Fruit fly (Drosophila melanogaster) Kc167 (cell line): ENCODE measurements around the gene SclA.

Experiments used
- Myc ChIP-seq: fragments of >200 bp; optimal IDR thresholded peaks from 2 replicates; lab custom pipeline; 2017; ENCODE audit warnings: missing external identifiers
- Sin3A ChIP-seq: fragments of >200 bp; optimal IDR thresholded peaks from 2 replicates; lab custom pipeline; 2018; ENCODE audit warnings: missing external identifiers
- h ChIP-seq: fragments of >200 bp; optimal IDR thresholded peaks from 3 replicates; lab custom pipeline; 2018; ENCODE audit warnings: missing external identifiers
- insv ChIP-seq: fragments of >200 bp; optimal IDR thresholded peaks from 3 replicates; lab custom pipeline; 2018; ENCODE audit warnings: missing external identifiers
- psq ChIP-seq: fragments of >200 bp; optimal IDR thresholded peaks from 2 replicates; lab custom pipeline; 2017; ENCODE audit warnings: missing external identifiers
- ttk ChIP-seq: sonication (Bioruptor generic); optimal IDR thresholded peaks from 2 replicates; lab custom pipeline; 2017; ENCODE audit warnings: missing external identifiers

SclA gene

dm6 chr2L:16808752-16809151 lies 29.0 kb upstream of the SclA start:
- TF ChIP-seq Sin3A: no peak
- no peak for TF ChIP-seq ttk
- TF ChIP-seq h (lab: Kevin White, UChicago): no peak
- no peak for TF ChIP-seq psq (lab: Kevin White, UChicago)
- TF ChIP-seq insv: no peak
- TF ChIP-seq Myc (lab: Kevin White, UChicago): no peak

- no peak for TF ChIP-seq h (lab: Kevin White, UChicago)
- TF ChIP-seq Myc (lab: Kevin White, UChicago): no peak
- TF ChIP-seq Sin3A: no peak
- TF ChIP-seq ttk: no peak
- TF ChIP-seq psq (lab: Kevin White, UChicago): no peak
- TF ChIP-seq insv: no peak
These were observed 21.6 kb upstream of the SclA start, which contains the start of gene mdy for dm6 chr2L:16815989-16816749. Gene mdy, plus strand, starts transcription at chr2L:16816660.

dm6 chr2L:16816750-16817087 lies 21.1 kb upstream of the SclA start:
- TF ChIP-seq Sin3A (no peak), Myc (lab: Kevin White, UChicago) (no peak), h (lab: Kevin White, UChicago) (no peak), insv (no peak), ttk (no peak), psq (lab: Kevin White, UChicago) (no peak)

- TF ChIP-seq h (lab: Kevin White, UChicago): no peak
- TF ChIP-seq Sin3A: no peak
- no peak for TF ChIP-seq Myc (lab: Kevin White, UChicago)
- no peak for TF ChIP-seq insv
- no peak for TF ChIP-seq psq (lab: Kevin White, UChicago)
These were observed 20.2 kb upstream of the SclA start for dm6 chr2L:16817421-16818101.

dm6 chr2L:16818335-16818973 lies 19.3 kb upstream of the SclA start:
- TF ChIP-seq insv: no peak
- TF ChIP-seq h (lab: Kevin White, UChicago): no peak
- TF ChIP-seq Sin3A: no peak
- TF ChIP-seq psq (lab: Kevin White, UChicago): no peak
- TF ChIP-seq ttk: no peak
- TF ChIP-seq Myc (lab: Kevin White, UChicago): no peak

dm6 chr2L:16819714-16820113 lies 18.1 kb upstream of the SclA start:
- TF ChIP-seq insv (no peak), Myc (lab: Kevin White, UChicago) (no peak), ttk (no peak), h (lab: Kevin White, UChicago) (no peak), psq (lab: Kevin White, UChicago) (no peak), Sin3A (no peak)

dm6 chr2L:16820993-16821392 lies 16.8 kb upstream of the SclA start, which contains the start of gene CG13280:
Gene CG13280, minus strand, starts transcription at chr2L:16821093.
- TF ChIP-seq Sin3A (no peak), ttk (no peak), h (lab: Kevin White, UChicago) (no peak), Myc (lab: Kevin White, UChicago) (no peak), insv (no peak), psq (lab: Kevin White, UChicago) (no peak)

- TF ChIP-seq h (lab: Kevin White, UChicago) (no peak), Myc (lab: Kevin White, UChicago) (no peak)
These were observed 12.9 kb upstream of the SclA start, which contains the start of gene Cse1 for dm6 chr2L:16824905-16825333. Gene Cse1, minus strand, starts transcription at chr2L:16825207.

- TF ChIP-seq Sin3A (no peak), Myc (lab: Kevin White, UChicago) (no peak), h (lab: Kevin White, UChicago) (no peak), insv (no peak), ttk (no peak), psq (lab: Kevin White, UChicago) (no peak)
These were observed 10.8 kb upstream of the SclA start, which contains the start of gene AspRS-m for dm6 chr2L:16826872-16827506. Gene AspRS-m, plus strand, starts transcription at chr2L:16827078.

- TF ChIP-seq h (lab: Kevin White, UChicago) (no peak), insv (no peak), ttk (no peak), psq (lab: Kevin White, UChicago) (no peak), Sin3A (no peak), Myc (lab: Kevin White, UChicago) (no peak)
These were observed 3.4 kb upstream of the SclA start, which contains the start of gene CG13282 for dm6 chr2L:16834402-16834801. Gene CG13282, minus strand, starts transcription at chr2L:16834502.

dm6 chr2L:16837158-16837557 lies 614 bp upstream of the SclA start, which contains the start of gene Nepl9:
Gene Nepl9, minus strand, starts transcription at chr2L:16837258.
- no peak for TF ChIP-seq ttk

dm6 chr2L:16839665-16840064 lies 1.9 kb downstream of the SclA start:
- TF ChIP-seq ttk: no peak
- no peak for TF ChIP-seq psq (lab: Kevin White, UChicago)
- TF ChIP-seq Sin3A: no peak
- TF ChIP-seq Myc (lab: Kevin White, UChicago): no peak
- TF ChIP-seq insv: no peak
- no peak for TF ChIP-seq h (lab: Kevin White, UChicago)
